Worm (Caenorhabditis elegans): ENCODE measurements around the gene srx-5.

DNA sequence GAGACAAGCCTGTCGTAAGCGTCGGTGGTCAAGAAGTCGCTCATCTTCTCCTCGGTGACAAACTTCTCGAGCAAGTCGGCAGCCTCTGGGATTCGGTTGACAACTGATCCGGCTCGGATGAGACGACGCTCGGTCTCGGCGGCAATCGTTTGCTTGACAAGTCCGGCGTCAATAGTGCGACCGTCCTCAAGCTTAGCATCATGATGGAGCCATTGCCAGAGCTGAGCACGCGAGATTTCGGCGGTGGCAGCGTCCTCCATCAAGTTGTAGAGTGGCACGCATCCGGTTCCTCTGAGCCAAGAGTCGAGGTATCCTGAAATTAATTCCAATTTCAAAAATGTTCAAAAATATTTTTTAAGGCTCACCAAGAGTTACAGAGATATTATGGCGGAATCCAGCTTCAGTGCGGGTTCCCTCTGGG is 24.6 kb downstream of the srx-5 start:
- TF ChIP-seq dao-5 (tag; optimal IDR thresholded peaks at IDR 0.05) (no peak), him-1 (tag; optimal IDR thresholded peaks at IDR 0.05) (no peak)
